Fruit fly (Drosophila melanogaster): ENCODE data around the gene Cpr65Ax2.
A peak's percentile ranks its signal among the peaks of the same experiment; 100 is the strongest.

Gene Cpr65Ax2

dm6 chr3L:6124616-6125408 lies 25.8 kb downstream of the Cpr65Ax2 start (continued):
- TF ChIP-seq CG17612 (GFP tag; IDR thresholded peaks at IDR 0.05) (no peak), Spps (tag; optimal IDR thresholded peaks at IDR 0.05) (peak; percentile 49), zf30C (GFP tag; optimal IDR thresholded peaks at IDR 0.05) (no peak), gt (GFP tag; IDR thresholded peaks at IDR 0.05) (no peak), fd102C (GFP tag; optimal IDR thresholded peaks at IDR 0.05) (peak; percentile 82), fru (optimal IDR thresholded peaks at IDR 0.05) (no peak), CG8765 (GFP tag; IDR thresholded peaks at IDR 0.05) (no peak), Nf-YC (tag; optimal IDR thresholded peaks at IDR 0.05) (peak; percentile 52), pum (GFP tag; optimal IDR thresholded peaks at IDR 0.05) (no peak), Stat92E (GFP tag; optimal IDR thresholded peaks at IDR 0.05) (no peak), B-H2 (GFP tag; optimal IDR thresholded peaks at IDR 0.05) (peak; percentile 71), stc (GFP tag; IDR thresholded peaks at IDR 0.05) (peak; percentile 89), CkIIα-i1 (GFP tag; IDR thresholded peaks at IDR 0.05) (no peak; the same call in 1 of the 2 replicates), CG10959 (GFP tag; IDR thresholded peaks at IDR 0.05) (peak; percentile 69; the same call in 1 of the 2 replicates), CG6175 (GFP tag; IDR thresholded peaks at IDR 0.05) (peak; percentile 81), Atf6 (GFP tag; IDR thresholded peaks at IDR 0.05) (peak; percentile 71), HLH54F (GFP tag; optimal IDR thresholded peaks at IDR 0.05) (no peak), gcm (GFP tag; optimal IDR thresholded peaks at IDR 0.05) (peak; percentile 54), ash1 (GFP tag; optimal IDR thresholded peaks at IDR 0.05) (peak; percentile 77), Mrtf (GFP tag; IDR thresholded peaks at IDR 0.05) (peak; percentile 60; the same call in 2 of the 3 replicates), CG18262 (tag; optimal IDR thresholded peaks at IDR 0.05) (peak; percentile 64), ftz-f1 (GFP tag; optimal IDR thresholded peaks at IDR 0.05) (peak; percentile 12), esg (GFP tag; conservative IDR thresholded peaks at IDR 0.05) (peak; percentile 25), CG11398 (GFP tag; optimal IDR thresholded peaks at IDR 0.05) (peak; percentile 55), cato (GFP tag; optimal IDR thresholded peaks at IDR 0.05; ENCODE audit: borderline replicate concordance) (no peak), knrl (GFP tag; IDR thresholded peaks at IDR 0.05; ENCODE audit: partially characterized antibody) (peak; percentile 47; the same call in 1 of the 3 replicates), CG12744 (GFP tag; optimal IDR thresholded peaks at IDR 0.05) (no peak), fd3F (GFP tag; optimal IDR thresholded peaks at IDR 0.05) (no peak), CG1832 (GFP tag; optimal IDR thresholded peaks at IDR 0.05) (no peak), Fer3 (tag; optimal IDR thresholded peaks at IDR 0.05) (peak; percentile 75), Elba2 (GFP tag; optimal IDR thresholded peaks at IDR 0.05) (peak; percentile 52), sd (tag; optimal IDR thresholded peaks at IDR 0.05) (peak; percentile 10), CG13296 (GFP tag; optimal IDR thresholded peaks at IDR 0.05) (peak; percentile 85), Hmx (GFP tag; optimal IDR thresholded peaks at IDR 0.05) (no peak), CG2712 (tag; optimal IDR thresholded peaks at IDR 0.05) (peak; percentile 72), CG1647 (GFP tag; optimal IDR thresholded peaks at IDR 0.05) (peak; percentile 45), tna (GFP tag; IDR thresholded peaks at IDR 0.05; ENCODE audit: partially characterized antibody) (no peak), Max (GFP tag; optimal IDR thresholded peaks at IDR 0.05) (peak; percentile 40), NK7.1 (GFP tag; optimal IDR thresholded peaks at IDR 0.05) (peak; percentile 79), CG11695 (GFP tag; IDR thresholded peaks at IDR 0.05) (peak; percentile 81), slbo (GFP tag; IDR thresholded peaks at IDR 0.05) (peak; percentile 71), da (GFP tag; optimal IDR thresholded peaks at IDR 0.05) (peak; percentile 43), CG11504 (tag; optimal IDR thresholded peaks at IDR 0.05) (peak; percentile 13), Camta (GFP tag; optimal IDR thresholded peaks at IDR 0.05) (peak; percentile 92), CG17359 (tag; optimal IDR thresholded peaks at IDR 0.05) (peak; percentile 77), tx (GFP tag; optimal IDR thresholded peaks at IDR 0.05) (no peak), CG16813 (GFP tag; IDR thresholded peaks at IDR 0.05; ENCODE audit: partially characterized antibody) (no peak), sens-2 (GFP tag; IDR thresholded peaks at IDR 0.05) (peak; percentile 84), CG6854 (GFP tag; optimal IDR thresholded peaks at IDR 0.05) (peak; percentile 75)
